Worm (Caenorhabditis elegans) whole organism, L2 larva: Measurements from ENCODE around the gene F59A6.4.

Experiments
- C34F6.9 ChIP-seq: fragments of 150-350 bp; optimal IDR thresholded peaks from 2 replicates; lab custom pipeline; 2014; ENCODE audit warnings: missing biosample characterization, missing genetic modification characterization
- F13H6.1 ChIP-seq: sonication (generic microtip); optimal IDR thresholded peaks from 2 replicates; lab custom pipeline; 2016; ENCODE audit warnings: missing genetic modification characterization, missing compliant biosample characterization
- Y55F3AM.14 ChIP-seq: fragments of 200-800 bp; sonication (Bioruptor generic); optimal IDR thresholded peaks from 2 replicates; lab custom pipeline; 2018; ENCODE audit warnings: mild to moderate bottlenecking, missing genetic modification characterization, missing compliant biosample characterization
- alr-1 ChIP-seq: fragments of 150-350 bp; optimal IDR thresholded peaks from 2 replicates; lab custom pipeline; 2014; ENCODE audit warnings: missing biosample characterization, missing genetic modification characterization
- aly-2 ChIP-seq: fragments of 150-350 bp; optimal IDR thresholded peaks from 2 replicates; lab custom pipeline; 2014; ENCODE audit warnings: missing biosample characterization, missing genetic modification characterization
- ama-1 ChIP-seq: fragments of 150-350 bp; optimal IDR thresholded peaks from 2 replicates; lab custom pipeline; 2018; ENCODE audit warnings: inconsistent platforms
- blmp-1 ChIP-seq: sonication (generic microtip); optimal IDR thresholded peaks from 2 replicates; lab custom pipeline; 2017; ENCODE audit warnings: missing genetic modification characterization, mild to moderate bottlenecking, missing compliant biosample characterization, antibody characterized with exemption, moderate library complexity; ENCODE audit not compliant: insufficient read depth
- ceh-16 ChIP-seq: fragments of 150-350 bp; optimal IDR thresholded peaks from 2 replicates; lab custom pipeline; 2014; ENCODE audit warnings: missing biosample characterization, missing genetic modification characterization
- ceh-82 ChIP-seq: fragments of 150-350 bp; optimal IDR thresholded peaks from 2 replicates; lab custom pipeline; 2014; ENCODE audit warnings: missing biosample characterization, missing genetic modification characterization
- crh-2 ChIP-seq: sonication (generic microtip); optimal IDR thresholded peaks from 2 replicates; lab custom pipeline; 2017; ENCODE audit warnings: missing biosample characterization, missing genetic modification characterization
- dmd-4 ChIP-seq: sonication (generic microtip); optimal IDR thresholded peaks from 2 replicates; lab custom pipeline; 2017; ENCODE audit warnings: missing biosample characterization, missing genetic modification characterization
- egl-27 ChIP-seq: sonication (generic microtip); optimal IDR thresholded peaks from 3 replicates; lab custom pipeline; 2017; ENCODE audit warnings: missing biosample characterization, missing genetic modification reagents, missing genetic modification characterization
- elt-1 ChIP-seq: fragments of 150-350 bp; optimal IDR thresholded peaks from 2 replicates; lab custom pipeline; 2014; ENCODE audit warnings: missing biosample characterization, missing genetic modification characterization
- fos-1 ChIP-seq: fragments of 150-350 bp; optimal IDR thresholded peaks from 2 replicates; lab custom pipeline; 2014; ENCODE audit warnings: missing biosample characterization, missing genetic modification characterization
- gmeb-1 ChIP-seq: fragments of 150-350 bp; optimal IDR thresholded peaks from 2 replicates; lab custom pipeline; 2014; ENCODE audit warnings: missing biosample characterization, missing genetic modification characterization
- lin-11 ChIP-seq: fragments of 150-350 bp; sonication (generic microtip); optimal IDR thresholded peaks from 2 replicates; lab custom pipeline; 2014; ENCODE audit warnings: missing biosample characterization, missing genetic modification characterization, inconsistent platforms, mixed read lengths
- lin-13 ChIP-seq: fragments of 150-350 bp; optimal IDR thresholded peaks from 2 replicates; lab custom pipeline; 2014; ENCODE audit warnings: missing biosample characterization, missing genetic modification reagents, missing genetic modification characterization
- lin-39 ChIP-seq: fragments of 150-350 bp; optimal IDR thresholded peaks from 2 replicates; lab custom pipeline; 2014; ENCODE audit warnings: missing biosample characterization, missing genetic modification reagents, missing genetic modification characterization
- lsy-2 ChIP-seq, 2 experiments: fragments of 150-350 bp in 1 of 2; sonication (generic microtip) in 1 of 2; optimal IDR thresholded peaks; 2 replicates each; lab custom pipeline; 2014 to 2017; ENCODE audit warnings: missing biosample characterization in 2 of 2, missing genetic modification characterization in 2 of 2
- mdl-1 ChIP-seq, 2 experiments: fragments of 150-350 bp in 1 of 2; sonication (generic microtip) in 1 of 2; optimal IDR thresholded peaks; 2 replicates each; lab custom pipeline; 2017; ENCODE audit warnings: missing biosample characterization in 2 of 2, missing genetic modification characterization in 2 of 2
- nhr-10 ChIP-seq: sonication (generic microtip); optimal IDR thresholded peaks from 2 replicates; lab custom pipeline; 2017; ENCODE audit warnings: missing biosample characterization, missing genetic modification characterization
- nhr-129 ChIP-seq: fragments of 150-350 bp; optimal IDR thresholded peaks from 2 replicates; lab custom pipeline; 2014; ENCODE audit warnings: missing biosample characterization, missing genetic modification characterization
- nhr-21 ChIP-seq: fragments of 150-350 bp; optimal IDR thresholded peaks from 2 replicates; lab custom pipeline; 2014; ENCODE audit warnings: missing biosample characterization, missing genetic modification characterization
- nhr-237 ChIP-seq: fragments of 150-350 bp; optimal IDR thresholded peaks from 2 replicates; lab custom pipeline; 2014; ENCODE audit warnings: missing biosample characterization, missing genetic modification characterization
- nhr-25 ChIP-seq: fragments of 150-350 bp; sonication (generic microtip); optimal IDR thresholded peaks from 3 replicates; lab custom pipeline; 2014; ENCODE audit warnings: missing biosample characterization, missing genetic modification characterization
- nhr-77 ChIP-seq: fragments of 150-350 bp; optimal IDR thresholded peaks from 2 replicates; lab custom pipeline; 2014; ENCODE audit warnings: missing biosample characterization, missing genetic modification characterization
- skn-1 ChIP-seq: sonication (generic microtip); optimal IDR thresholded peaks from 2 replicates; lab custom pipeline; 2017; ENCODE audit warnings: missing biosample characterization, missing genetic modification characterization
- sma-3 ChIP-seq: sonication (generic microtip); optimal IDR thresholded peaks from 2 replicates; lab custom pipeline; 2016; ENCODE audit warnings: missing genetic modification reagents, missing genetic modification characterization, missing compliant biosample characterization
- sma-9 ChIP-seq, 2 experiments: fragments of 150-350 bp in 1 of 2; sonication (generic microtip) in 1 of 2; optimal IDR thresholded peaks; 2 replicates each; lab custom pipeline; 2014 to 2016; ENCODE audit warnings: missing genetic modification characterization in 2 of 2, mild to moderate bottlenecking in 1 of 2, missing biosample characterization in 1 of 2, missing compliant biosample characterization in 1 of 2, missing genetic modification reagents in 1 of 2, moderate library complexity in 1 of 2
- snpc-4 ChIP-seq: fragments of 150-350 bp; optimal IDR thresholded peaks from 2 replicates; lab custom pipeline; 2014; ENCODE audit warnings: missing biosample characterization, missing genetic modification characterization
- unc-39 ChIP-seq: fragments of 150-350 bp; optimal IDR thresholded peaks from 2 replicates; lab custom pipeline; 2014; ENCODE audit warnings: missing biosample characterization, missing genetic modification characterization
- unc-55 ChIP-seq: fragments of 150-350 bp; sonication (generic microtip); optimal IDR thresholded peaks from 3 replicates; lab custom pipeline; 2014; ENCODE audit warnings: missing biosample characterization, missing genetic modification reagents, missing genetic modification characterization
- unc-62 ChIP-seq: fragments of 150-350 bp; optimal IDR thresholded peaks from 2 replicates; lab custom pipeline; 2014; ENCODE audit warnings: missing biosample characterization, missing genetic modification reagents, missing genetic modification characterization
- zag-1 ChIP-seq: fragments of 150-350 bp; optimal IDR thresholded peaks from 2 replicates; lab custom pipeline; 2014; ENCODE audit warnings: missing biosample characterization, missing genetic modification characterization
- ztf-1 ChIP-seq: fragments of 200-800 bp; sonication (Bioruptor generic); conservative IDR thresholded peaks from 2 replicates; pipeline ENCODE4 v1.3.6; 2022; ENCODE audit warnings: missing genetic modification characterization, missing compliant biosample characterization
- ztf-11 ChIP-seq: sonication (generic microtip); optimal IDR thresholded peaks from 2 replicates; lab custom pipeline; 2017; ENCODE audit warnings: missing biosample characterization, missing genetic modification characterization
- ztf-4 ChIP-seq: fragments of 150-350 bp; optimal IDR thresholded peaks from 2 replicates; lab custom pipeline; 2014; ENCODE audit warnings: missing biosample characterization, missing genetic modification characterization

F59A6.4 gene

DNA sequence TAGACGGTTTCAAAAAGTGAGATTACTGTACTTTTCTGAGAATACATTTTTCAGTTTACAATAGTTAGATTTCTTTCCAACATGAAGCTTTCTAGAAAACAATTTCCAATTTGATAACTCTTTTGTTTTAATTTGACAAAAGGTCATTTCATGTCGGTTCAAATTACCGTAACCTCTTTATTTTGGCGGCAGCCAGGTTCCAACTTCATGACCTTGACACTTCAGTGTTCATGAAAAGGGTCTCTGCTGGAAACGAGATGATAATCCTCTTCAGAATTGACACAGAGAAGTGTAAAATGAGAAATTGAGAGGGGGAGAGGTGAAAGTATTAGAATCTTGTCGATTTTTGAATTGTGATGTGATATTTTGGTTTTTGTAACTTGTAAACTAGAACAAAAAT, 16.6 kb downstream of the F59A6.4 start:
- TF ChIP-seq nhr-25 (peak; percentile 60), blmp-1 (tag; lab: Kevin White, UChicago) (peak; percentile 39), elt-1 (tag; lab: Kevin White, UChicago) (no peak)

- no peak for TF ChIP-seq nhr-25
- TF ChIP-seq lin-13 (GFP tag; lab: Kevin White, UChicago) = no peak
- no peak for TF ChIP-seq nhr-237 (tag; lab: Kevin White, UChicago)
- no peak for TF ChIP-seq C34F6.9 (tag; lab: Kevin White, UChicago)
- no peak for TF ChIP-seq snpc-4
- no peak for TF ChIP-seq unc-39
- TF ChIP-seq crh-2 = no peak
- peak; percentile 35 for TF ChIP-seq sma-9 (GFP tag; optimal IDR thresholded peaks at IDR 0.05; lab: Kevin White, UChicago)
- TF ChIP-seq sma-9 (tag; optimal IDR thresholded peaks at IDR 0.05; lab: Kevin White, UChicago) = no peak
- peak; percentile 61 for TF ChIP-seq fos-1 (tag; lab: Kevin White, UChicago)
These were observed 17.5 kb downstream of the F59A6.4 start, which contains the start of the genes nsy-1 and F59A6.13 for ce11 chrII:5022381-5022855. nsy-1 (plus strand) TSS chrII:5022757. F59A6.13 (plus strand) TSS chrII:5022805.

DNA sequence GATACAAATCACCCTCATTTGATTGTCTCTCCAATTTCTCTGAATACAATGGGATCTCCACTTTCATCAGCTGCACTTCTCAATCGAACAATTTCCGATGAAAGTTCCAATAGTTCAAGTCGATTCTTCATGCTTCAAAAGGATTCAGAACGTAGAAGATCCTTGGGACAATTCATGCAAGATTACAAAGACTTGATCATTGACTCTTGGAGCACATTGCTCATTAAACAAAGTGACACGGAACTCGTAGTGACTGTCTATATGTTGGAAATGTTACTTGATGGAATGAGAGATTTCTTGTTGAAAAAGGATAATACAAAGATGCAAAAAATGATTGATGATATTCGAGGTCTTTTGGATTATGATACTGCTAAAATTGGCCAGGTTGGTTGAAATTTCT, 23.1 kb downstream of the F59A6.4 start:
- TF ChIP-seq ceh-16 (no peak), nhr-21 (tag; lab: Kevin White, UChicago) (no peak), sma-3 (GFP tag; lab: Kevin White, UChicago) (no peak), ztf-1 (GFP tag; lab: Robert Waterston, UW) (no peak), sma-9 (GFP tag; optimal IDR thresholded peaks at IDR 0.05; lab: Kevin White, UChicago) (no peak), sma-9 (tag; optimal IDR thresholded peaks at IDR 0.05; lab: Kevin White, UChicago) (no peak), C34F6.9 (tag; lab: Kevin White, UChicago) (no peak), crh-2 (no peak), aly-2 (tag; lab: Kevin White, UChicago) (no peak), ceh-82 (no peak), blmp-1 (tag; lab: Kevin White, UChicago) (no peak), skn-1 (tag; lab: Kevin White, UChicago) (no peak), lin-39 (no peak), nhr-77 (no peak), unc-55 (no peak), nhr-10 (tag; lab: Kevin White, UChicago) (no peak)

DNA sequence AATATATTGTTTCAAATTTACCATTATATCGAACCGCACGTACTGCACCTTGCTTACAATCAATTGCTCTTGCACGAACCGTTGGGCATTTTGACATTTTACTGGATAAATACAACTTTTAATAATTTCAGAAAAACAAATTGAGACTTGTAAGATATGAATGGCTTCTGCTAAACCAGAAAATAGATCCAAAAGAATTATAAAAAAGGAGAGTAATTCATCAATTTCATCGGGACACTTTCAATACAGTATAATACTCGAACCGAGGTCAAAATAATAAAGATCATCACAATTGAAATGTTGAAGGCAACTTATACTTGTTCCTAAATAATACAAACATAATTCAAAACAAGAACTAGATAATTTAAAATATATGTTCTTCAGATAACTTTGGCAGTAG, 26.7 kb downstream of the F59A6.4 start, which contains the start of gene wdr-83:
Gene wdr-83, minus strand, starts transcription at position 101 of the 400 bp plus-strand sequence.
- TF ChIP-seq unc-55 (no peak), alr-1 (tag; lab: Kevin White, UChicago) (no peak), lsy-2 (tag; optimal IDR thresholded peaks at IDR 0.05; lab: Kevin White, UChicago) (no peak), ztf-4 (tag; lab: Kevin White, UChicago) (no peak), nhr-129 (tag; lab: Kevin White, UChicago) (no peak), lin-13 (GFP tag; lab: Kevin White, UChicago) (no peak), unc-62 (GFP tag; lab: Kevin White, UChicago) (no peak), ama-1 (lab: Kevin White, UChicago) (no peak), ztf-1 (GFP tag; lab: Robert Waterston, UW) (no peak), elt-1 (tag; lab: Kevin White, UChicago) (no peak), nhr-237 (tag; lab: Kevin White, UChicago) (no peak), F13H6.1 (tag; lab: Kevin White, UChicago) (no peak), snpc-4 (no peak)

ce11 chrII:5032669-5033068, 27.8 kb downstream of the F59A6.4 start:
- TF ChIP-seq egl-27 = peak; percentile 32
- peak; percentile 50 for TF ChIP-seq sma-3 (GFP tag; lab: Kevin White, UChicago)
- no peak for TF ChIP-seq zag-1 (tag; lab: Kevin White, UChicago)
- peak in 1 of 2 experiments; percentile 10 for TF ChIP-seq mdl-1 (tag; optimal IDR thresholded peaks at IDR 0.05; lab: Kevin White, UChicago)
- TF ChIP-seq gmeb-1 (tag; lab: Kevin White, UChicago) = peak; percentile 54
- TF ChIP-seq ztf-11 (tag; lab: Kevin White, UChicago) = no peak
- TF ChIP-seq dmd-4 = no peak
- no peak for TF ChIP-seq Y55F3AM.14
- no peak for TF ChIP-seq alr-1 (tag; lab: Kevin White, UChicago)
- peak; percentile 34 for TF ChIP-seq C34F6.9 (tag; lab: Kevin White, UChicago)
- peak; percentile 13 for TF ChIP-seq lin-13 (GFP tag; lab: Kevin White, UChicago)
- TF ChIP-seq lsy-2 (tag; optimal IDR thresholded peaks at IDR 0.05; lab: Kevin White, UChicago) = peak; percentile 32 to 59
- peak; percentile 55 for TF ChIP-seq unc-55
- TF ChIP-seq nhr-25 = peak; percentile 1
- peak; percentile 7 for TF ChIP-seq snpc-4
- peak; percentile 59 for TF ChIP-seq fos-1 (tag; lab: Kevin White, UChicago)
- peak; percentile 70 for TF ChIP-seq F13H6.1 (tag; lab: Kevin White, UChicago)
- TF ChIP-seq lin-11 (tag; lab: Kevin White, UChicago) = peak; percentile 11
- TF ChIP-seq nhr-129 (tag; lab: Kevin White, UChicago) = peak; percentile 81
- TF ChIP-seq sma-9 (GFP tag; optimal IDR thresholded peaks at IDR 0.05; lab: Kevin White, UChicago) = peak; percentile 26
- no peak for TF ChIP-seq sma-9 (tag; optimal IDR thresholded peaks at IDR 0.05; lab: Kevin White, UChicago)
- peak; percentile 13 for TF ChIP-seq ceh-16
- TF ChIP-seq nhr-21 (tag; lab: Kevin White, UChicago) = peak; percentile 36
- TF ChIP-seq, all 48 proteins: peak for 17
